Fruit fly (Drosophila melanogaster): ENCODE measurements around the gene Sap-r.

Sap-r gene

dm6 chr3R:30865883-30866282, 23.0 kb downstream of the Sap-r start:
- TF ChIP-seq ey (GFP tag; optimal IDR thresholded peaks at IDR 0.05) (no peak), usp (GFP tag; optimal IDR thresholded peaks at IDR 0.05) (no peak), Vsx2 (GFP tag; optimal IDR thresholded peaks at IDR 0.05; ENCODE audit: partially characterized antibody) (no peak), tai (GFP tag; optimal IDR thresholded peaks at IDR 0.05) (no peak)

DNA sequence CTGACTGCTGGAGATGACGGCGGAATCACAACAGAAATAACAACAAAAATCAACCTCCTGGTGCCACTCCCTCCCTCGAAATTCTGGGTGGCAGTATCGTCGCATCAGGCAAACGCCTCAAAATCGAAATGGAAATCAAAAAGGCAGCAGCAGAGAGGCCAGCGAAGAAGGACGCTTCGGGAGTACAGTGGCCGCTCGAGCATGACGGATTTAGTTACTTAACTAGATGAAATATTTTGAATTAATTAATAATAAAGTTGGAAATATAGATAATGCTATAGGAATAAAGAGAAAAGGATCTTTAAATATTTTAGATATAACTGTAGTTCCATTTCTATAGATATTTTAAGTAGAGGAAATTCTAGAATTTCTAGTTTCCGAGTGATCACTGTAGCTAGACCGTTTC, 23.5 kb downstream of the Sap-r start:
- no peak for TF ChIP-seq Sp1 (GFP tag; optimal IDR thresholded peaks at IDR 0.05)
- no peak for TF ChIP-seq ey (GFP tag; optimal IDR thresholded peaks at IDR 0.05)
- no peak for TF ChIP-seq brk (GFP tag; optimal IDR thresholded peaks at IDR 0.05)
- TF ChIP-seq foxo (GFP tag; optimal IDR thresholded peaks at IDR 0.05) = no peak
- TF ChIP-seq CrebA (GFP tag; optimal IDR thresholded peaks at IDR 0.05; ENCODE audit: borderline replicate concordance) = no peak
- no peak for TF ChIP-seq jim (GFP tag; optimal IDR thresholded peaks at IDR 0.05)
- no peak for TF ChIP-seq dmrt93B (GFP tag; optimal IDR thresholded peaks at IDR 0.05)
- TF ChIP-seq woc (GFP tag; optimal IDR thresholded peaks at IDR 0.05) = no peak
- TF ChIP-seq psq (GFP tag; optimal IDR thresholded peaks at IDR 0.05) = no peak
- no peak for TF ChIP-seq CG32264 (GFP tag; optimal IDR thresholded peaks at IDR 0.05)
- no peak for TF ChIP-seq Jra (GFP tag; optimal IDR thresholded peaks at IDR 0.05)
- no peak for TF ChIP-seq OdsH (GFP tag; optimal IDR thresholded peaks at IDR 0.05)
- TF ChIP-seq Rel (GFP tag; optimal IDR thresholded peaks at IDR 0.05) = no peak
- no peak for TF ChIP-seq Rel (tag; optimal IDR thresholded peaks at IDR 0.05)
- TF ChIP-seq br (GFP tag; optimal IDR thresholded peaks at IDR 0.05) = no peak
- no peak for TF ChIP-seq Myc (optimal IDR thresholded peaks at IDR 0.05)
- TF ChIP-seq sage (GFP tag; optimal IDR thresholded peaks at IDR 0.05) = no peak

DNA sequence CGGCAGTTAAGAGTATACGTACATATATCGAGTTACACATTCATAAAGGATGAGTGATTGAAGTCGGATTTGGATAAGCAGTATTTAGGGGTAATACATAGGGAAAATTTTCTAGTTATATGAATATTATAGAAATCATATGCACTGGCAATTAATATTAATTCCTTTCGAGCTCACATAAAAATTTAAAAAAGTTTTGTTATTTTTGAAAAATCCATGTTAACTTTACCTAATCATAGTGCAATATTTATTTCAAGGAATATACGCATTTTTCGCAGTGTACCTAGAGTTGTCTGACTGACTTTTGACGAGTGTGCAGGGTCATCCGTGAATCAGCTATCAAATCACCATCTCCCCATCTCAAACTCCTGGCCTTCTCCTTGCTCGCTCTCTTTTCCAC, 24.4 kb downstream of the Sap-r start:
- no peak for TF ChIP-seq br (GFP tag; optimal IDR thresholded peaks at IDR 0.05)
- TF ChIP-seq psq (GFP tag; optimal IDR thresholded peaks at IDR 0.05) = no peak
- TF ChIP-seq woc (GFP tag; optimal IDR thresholded peaks at IDR 0.05) = no peak
- no peak for TF ChIP-seq brk (GFP tag; optimal IDR thresholded peaks at IDR 0.05)
- TF ChIP-seq Sp1 (GFP tag; optimal IDR thresholded peaks at IDR 0.05) = no peak
- no peak for TF ChIP-seq pan (optimal IDR thresholded peaks at IDR 0.05)
- TF ChIP-seq Rel (GFP tag; optimal IDR thresholded peaks at IDR 0.05) = no peak
- no peak for TF ChIP-seq Rel (tag; optimal IDR thresholded peaks at IDR 0.05)
- TF ChIP-seq dsf (GFP tag; optimal IDR thresholded peaks at IDR 0.05; ENCODE audit: borderline replicate concordance) = no peak

DNA sequence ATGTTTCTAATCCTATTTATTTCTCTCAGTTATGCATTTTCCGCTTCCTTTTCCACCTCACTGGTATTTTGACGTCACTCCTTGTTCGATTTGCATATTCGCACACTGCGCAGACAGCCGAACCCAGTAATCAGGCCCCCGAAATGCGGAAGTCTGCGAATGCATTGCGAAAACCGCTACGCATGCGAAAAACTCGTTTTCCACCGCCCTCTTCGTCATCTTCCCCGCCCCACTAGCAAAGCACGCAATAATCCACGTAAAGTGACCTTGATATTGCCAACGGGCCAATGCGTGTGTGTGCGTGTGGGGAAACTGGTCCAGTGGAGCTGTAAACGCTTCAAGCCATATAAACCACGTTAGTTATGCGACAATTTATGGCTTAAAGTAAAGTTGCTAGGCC, 24.9 kb downstream of the Sap-r start:
- no peak for TF ChIP-seq Dif (GFP tag; optimal IDR thresholded peaks at IDR 0.05; ENCODE audit: partially characterized antibody)
- TF ChIP-seq br (GFP tag; optimal IDR thresholded peaks at IDR 0.05) = no peak
- TF ChIP-seq woc (GFP tag; optimal IDR thresholded peaks at IDR 0.05) = no peak
- no peak for TF ChIP-seq ey (GFP tag; optimal IDR thresholded peaks at IDR 0.05)
- no peak for TF ChIP-seq GATAd (GFP tag; optimal IDR thresholded peaks at IDR 0.05)
- no peak for TF ChIP-seq foxo (GFP tag; optimal IDR thresholded peaks at IDR 0.05)

DNA sequence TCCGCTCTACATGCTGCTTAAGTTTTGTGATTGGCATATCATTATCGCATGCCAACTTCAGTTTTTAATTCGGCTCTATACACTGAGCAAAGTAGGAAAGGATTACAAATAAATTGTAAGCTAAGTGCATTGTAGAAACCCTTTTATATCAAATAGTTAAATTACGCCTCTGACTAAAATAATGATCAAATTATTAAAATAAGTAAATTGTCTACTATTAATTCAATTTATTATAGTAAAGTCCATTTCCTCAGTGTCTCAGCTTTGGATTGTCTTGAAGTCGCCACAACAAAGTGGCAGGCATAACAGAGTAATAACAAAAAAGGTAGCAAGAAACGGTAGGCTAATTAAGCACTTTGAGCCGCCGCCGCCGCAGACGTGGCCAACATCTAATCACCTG, 26.4 kb downstream of the Sap-r start:
- TF ChIP-seq Dfd (GFP tag; optimal IDR thresholded peaks at IDR 0.05) (no peak), lola (GFP tag; optimal IDR thresholded peaks at IDR 0.05) (no peak), CG32264 (GFP tag; optimal IDR thresholded peaks at IDR 0.05) (no peak), sage (GFP tag; optimal IDR thresholded peaks at IDR 0.05) (no peak), h (GFP tag; optimal IDR thresholded peaks at IDR 0.05) (no peak)

DNA sequence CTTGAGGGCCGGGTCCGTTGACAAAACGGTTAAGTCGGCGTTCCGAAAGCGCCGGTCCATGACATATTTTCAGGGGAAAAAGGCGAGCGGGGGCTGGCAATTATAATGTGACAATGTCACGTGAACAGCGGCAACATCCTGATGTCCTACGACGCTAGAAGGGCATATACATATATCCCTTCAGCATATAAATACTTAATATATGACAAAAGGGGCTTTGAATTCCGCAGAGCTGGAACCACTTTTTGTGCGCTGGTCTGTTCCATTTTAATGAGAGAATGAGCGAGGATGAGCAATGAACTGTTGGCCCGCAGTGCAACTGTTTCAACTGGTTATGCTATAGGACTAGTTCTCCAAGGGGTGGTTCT, 28.3 kb downstream of the Sap-r start:
- no peak for TF ChIP-seq rgr (GFP tag; optimal IDR thresholded peaks at IDR 0.05)
- no peak for TF ChIP-seq HLH106 (tag; optimal IDR thresholded peaks at IDR 0.05)
- no peak for TF ChIP-seq Dif (GFP tag; optimal IDR thresholded peaks at IDR 0.05; ENCODE audit: partially characterized antibody)
- TF ChIP-seq woc (GFP tag; optimal IDR thresholded peaks at IDR 0.05) = no peak
- TF ChIP-seq Jra (GFP tag; optimal IDR thresholded peaks at IDR 0.05) = no peak
- no peak for TF ChIP-seq Hnf4 (GFP tag; optimal IDR thresholded peaks at IDR 0.05)
- TF ChIP-seq Abd-B (GFP tag; optimal IDR thresholded peaks at IDR 0.05) = no peak
- TF ChIP-seq CrebA (GFP tag; optimal IDR thresholded peaks at IDR 0.05; ENCODE audit: borderline replicate concordance) = no peak

All from whole organism, wandering third instar larva.